Fruit fly (Drosophila melanogaster): ENCODE data around the gene slp2.

Gene slp2

DNA sequence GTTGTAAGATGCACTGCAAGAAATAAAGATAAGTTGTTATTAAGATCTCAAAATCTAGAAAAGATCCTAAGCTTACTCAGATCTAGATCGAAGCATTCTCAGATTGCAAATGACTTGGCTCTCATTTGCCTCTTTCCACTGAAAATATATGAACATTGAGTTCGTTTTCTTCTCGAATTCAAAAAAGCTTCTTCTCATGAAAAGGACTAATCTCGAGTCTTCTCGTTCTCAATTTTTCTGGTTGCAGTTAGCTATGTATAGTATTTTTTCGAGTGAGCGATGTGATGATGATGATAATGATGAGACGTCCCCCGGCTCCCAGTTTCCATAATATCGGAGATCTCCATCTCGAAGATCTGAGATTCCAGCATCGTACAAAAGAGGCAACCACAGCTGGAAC, 19.7 kb downstream of the slp2 start (continued):
- TF ChIP-seq CG2889 (GFP tag; IDR thresholded peaks at IDR 0.05), result no peak
- no peak for TF ChIP-seq hkb (optimal IDR thresholded peaks at IDR 0.05)
- TF ChIP-seq hkb (GFP tag; IDR thresholded peaks at IDR 0.05), result no peak; the same call in 1 of the 2 replicates
- no peak for TF ChIP-seq CG6854 (GFP tag; optimal IDR thresholded peaks at IDR 0.05)
- TF ChIP-seq scrt (GFP tag; optimal IDR thresholded peaks at IDR 0.05), result no peak
- TF ChIP-seq Meics (GFP tag; optimal IDR thresholded peaks at IDR 0.05), result no peak
- no peak for TF ChIP-seq gcm2 (GFP tag; optimal IDR thresholded peaks at IDR 0.05)
- no peak for TF ChIP-seq CHES-1-like (GFP tag; optimal IDR thresholded peaks at IDR 0.05)
- TF ChIP-seq pzg (GFP tag; optimal IDR thresholded peaks at IDR 0.05), result no peak
- TF ChIP-seq Bteb2 (GFP tag; optimal IDR thresholded peaks at IDR 0.05), result no peak
- peak; percentile 67 for TF ChIP-seq Blimp-1 (GFP tag; optimal IDR thresholded peaks at IDR 0.05)
- TF ChIP-seq Fer2 (tag; optimal IDR thresholded peaks at IDR 0.05), result no peak
- TF ChIP-seq Vsx1 (GFP tag; optimal IDR thresholded peaks at IDR 0.05), result no peak
- TF ChIP-seq CG32532 (GFP tag; IDR thresholded peaks at IDR 0.05), result no peak
- TF ChIP-seq CG17829 (tag; optimal IDR thresholded peaks at IDR 0.05), result peak; percentile 57
- TF ChIP-seq CG4328 (GFP tag; optimal IDR thresholded peaks at IDR 0.05), result no peak
- no peak for TF ChIP-seq bigmax (GFP tag; optimal IDR thresholded peaks at IDR 0.05)
- no peak for TF ChIP-seq CG9932 (GFP tag; IDR thresholded peaks at IDR 0.05)
- TF ChIP-seq bsh (GFP tag; optimal IDR thresholded peaks at IDR 0.05), result peak in 1 of 2 experiments; percentile 59
- TF ChIP-seq fru (optimal IDR thresholded peaks at IDR 0.05), result no peak
- no peak for TF ChIP-seq cg (GFP tag; optimal IDR thresholded peaks at IDR 0.05)
- no peak for TF ChIP-seq CG6813 (GFP tag; optimal IDR thresholded peaks at IDR 0.05)
- no peak for TF ChIP-seq CG31388 (GFP tag; optimal IDR thresholded peaks at IDR 0.05)
- peak; percentile 32 for TF ChIP-seq CG30403 (GFP tag; optimal IDR thresholded peaks at IDR 0.05)
- no peak for TF ChIP-seq sug (tag; optimal IDR thresholded peaks at IDR 0.05)
- peak; percentile 54 for TF ChIP-seq Sox102F (GFP tag; optimal IDR thresholded peaks at IDR 0.05)
- no peak for TF ChIP-seq Optix (GFP tag; IDR thresholded peaks at IDR 0.05)
- no peak for TF ChIP-seq sd (tag; optimal IDR thresholded peaks at IDR 0.05)
- no peak for TF ChIP-seq HHEX (GFP tag; optimal IDR thresholded peaks at IDR 0.05)
- TF ChIP-seq Rfx (GFP tag; IDR thresholded peaks at IDR 0.05), result no peak
- TF ChIP-seq Dip2 (GFP tag; IDR thresholded peaks at IDR 0.05), result no peak
- no peak for TF ChIP-seq cad (GFP tag; optimal IDR thresholded peaks at IDR 0.05)
- no peak for TF ChIP-seq CG34422 (GFP tag; IDR thresholded peaks at IDR 0.05)
- TF ChIP-seq Adf1 (GFP tag; IDR thresholded peaks at IDR 0.05), result no peak
- TF ChIP-seq CG16815 (GFP tag; optimal IDR thresholded peaks at IDR 0.05), result peak; percentile 1
- no peak for TF ChIP-seq chinmo (GFP tag; IDR thresholded peaks at IDR 0.05; ENCODE audit: partially characterized antibody)
- TF ChIP-seq sr (GFP tag; IDR thresholded peaks at IDR 0.05), result no peak
- no peak for TF ChIP-seq Aef1 (GFP tag; IDR thresholded peaks at IDR 0.05)
- TF ChIP-seq sima (GFP tag; optimal IDR thresholded peaks at IDR 0.05), result no peak
- no peak for TF ChIP-seq CG7987 (GFP tag; optimal IDR thresholded peaks at IDR 0.05)
- TF ChIP-seq hb (GFP tag; IDR thresholded peaks at IDR 0.05; ENCODE audit: partially characterized antibody), result no peak
- no peak for TF ChIP-seq CG14441 (GFP tag; IDR thresholded peaks at IDR 0.05)
- TF ChIP-seq salm (tag; optimal IDR thresholded peaks at IDR 0.05), result no peak
- peak; percentile 39 for TF ChIP-seq az2 (GFP tag; optimal IDR thresholded peaks at IDR 0.05)
- TF ChIP-seq Neu2 (GFP tag; optimal IDR thresholded peaks at IDR 0.05; ENCODE audit: borderline replicate concordance), result no peak
- TF ChIP-seq pb (GFP tag; optimal IDR thresholded peaks at IDR 0.05), result no peak
- TF ChIP-seq NK7.1 (GFP tag; optimal IDR thresholded peaks at IDR 0.05), result no peak
- TF ChIP-seq Hmx (GFP tag; optimal IDR thresholded peaks at IDR 0.05), result no peak
- no peak for TF ChIP-seq CG17802 (tag; optimal IDR thresholded peaks at IDR 0.05)
- TF ChIP-seq Usf (GFP tag; optimal IDR thresholded peaks at IDR 0.05), result no peak
- TF ChIP-seq pum (GFP tag; optimal IDR thresholded peaks at IDR 0.05), result peak; percentile 12
- TF ChIP-seq gsb (GFP tag; IDR thresholded peaks at IDR 0.05), result no peak
- no peak for TF ChIP-seq CG10462 (GFP tag; optimal IDR thresholded peaks at IDR 0.05)
